Worm (Caenorhabditis elegans) whole organism, early embryonic: ENCODE measurements around the gene C10A4.4.

Experiments used
- B0310.2 ChIP-seq: sonication (generic microtip); optimal IDR thresholded peaks from 2 replicates; lab custom pipeline; 2016; ENCODE audit warnings: mild to moderate bottlenecking, missing genetic modification characterization, missing compliant biosample characterization
- aly-1 ChIP-seq: sonication (generic microtip); optimal IDR thresholded peaks from 2 replicates; lab custom pipeline; 2016; ENCODE audit warnings: missing genetic modification characterization, missing compliant biosample characterization
- ama-1 ChIP-seq: fragments of 150-350 bp; optimal IDR thresholded peaks from 2 replicates; lab custom pipeline; 2014
- ets-7 ChIP-seq: sonication (generic microtip); optimal IDR thresholded peaks from 2 replicates; lab custom pipeline; 2016; ENCODE audit warnings: missing genotype, missing genetic modification characterization, missing compliant biosample characterization
- hmbx-1 ChIP-seq: sonication (generic microtip); optimal IDR thresholded peaks from 2 replicates; lab custom pipeline; 2016; ENCODE audit warnings: mild to moderate bottlenecking, missing genetic modification characterization, missing compliant biosample characterization
- hmg-4 ChIP-seq: fragments of 200-800 bp; sonication (Bioruptor generic); optimal IDR thresholded peaks from 2 replicates; lab custom pipeline; 2018; ENCODE audit warnings: mild to moderate bottlenecking, missing genetic modification characterization, missing compliant biosample characterization
- pes-1 ChIP-seq: fragments of 200-800 bp; sonication (Bioruptor generic); IDR thresholded peaks from 2 replicates; pipeline ENCODE4 v1.3.6; 2022; ENCODE audit warnings: missing genetic modification reagents, missing genetic modification characterization, missing compliant biosample characterization
- scrt-1 ChIP-seq: fragments of 200-800 bp; sonication (Bioruptor generic); IDR thresholded peaks from 2 replicates; pipeline ENCODE4 v1.3.6; 2022; ENCODE audit warnings: missing genetic modification characterization, missing compliant biosample characterization
- sea-1 ChIP-seq: fragments of 200-800 bp; sonication (Bioruptor generic); conservative IDR thresholded peaks from 2 replicates; pipeline ENCODE4 v1.3.6; 2022; ENCODE audit warnings: missing genetic modification characterization, missing compliant biosample characterization
- tbx-11 ChIP-seq: fragments of 200-800 bp; sonication (Bioruptor generic); IDR thresholded peaks from 2 replicates; pipeline ENCODE4 v1.3.6; 2022; ENCODE audit warnings: missing genetic modification characterization, missing compliant biosample characterization
- tbx-37 ChIP-seq: fragments of 200-800 bp; sonication (Bioruptor generic); conservative IDR thresholded peaks from 2 replicates; pipeline ENCODE4 v1.3.6; 2022; ENCODE audit warnings: missing genetic modification reagents, missing genetic modification characterization, missing compliant biosample characterization
- tra-4 ChIP-seq: sonication (generic microtip); optimal IDR thresholded peaks from 2 replicates; lab custom pipeline; 2017; ENCODE audit warnings: missing genetic modification characterization, missing compliant biosample characterization

DNA sequence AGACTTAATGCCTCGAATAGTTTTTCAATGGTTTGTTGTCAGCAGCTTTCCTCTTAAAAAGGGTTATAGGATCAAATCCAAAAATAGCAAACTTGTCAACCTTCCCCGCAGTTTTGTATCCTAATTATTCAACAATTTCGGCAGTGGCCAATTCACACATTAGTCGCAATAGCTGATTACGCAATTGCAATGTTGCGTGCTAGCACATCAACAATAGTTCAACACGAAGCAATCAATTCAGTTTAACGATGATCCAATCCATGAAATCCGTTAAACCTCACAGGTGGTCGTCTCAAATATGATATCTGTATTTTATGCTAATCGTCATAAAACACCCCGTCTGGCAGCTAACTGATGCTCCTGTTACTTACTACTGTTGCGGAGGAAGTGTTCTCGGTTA, 51.7 kb downstream of the C10A4.4 start:
- TF ChIP-seq ama-1 (no peak), sea-1 (GFP tag; lab: Robert Waterston, UW) (no peak), tbx-37 (GFP tag; lab: Robert Waterston, UW) (no peak), aly-1 (tag; lab: Kevin White, UChicago) (no peak), tbx-11 (no peak), B0310.2 (tag; lab: Kevin White, UChicago) (no peak), scrt-1 (no peak), hmg-4 (no peak), pes-1 (GFP tag; lab: Robert Waterston, UW) (no peak), hmbx-1 (tag; lab: Kevin White, UChicago) (no peak), tra-4 (tag; lab: Kevin White, UChicago) (no peak), ets-7 (tag; lab: Kevin White, UChicago) (no peak)
